Worm (Caenorhabditis elegans) whole organism, young adult: ENCODE data around the gene Y77E11A.23.
A peak's percentile ranks its signal among the peaks of the same experiment; 100 is the strongest.

Experiments used
- B0336.3 ChIP-seq: fragments of 200-800 bp; sonication (Bioruptor generic); IDR thresholded peaks from 2 replicates; pipeline ENCODE4 v1.3.6; 2022; ENCODE audit warnings: missing genetic modification characterization, missing compliant biosample characterization
- F33H1.4 ChIP-seq: fragments of 200-800 bp; sonication (Bioruptor generic); IDR thresholded peaks from 2 replicates; pipeline ENCODE4 v1.3.6; 2022; ENCODE audit warnings: missing genetic modification reagents, missing genetic modification characterization, missing compliant biosample characterization
- F39B2.1 ChIP-seq: fragments of 200-800 bp; sonication (Bioruptor generic); IDR thresholded peaks from 2 replicates; pipeline ENCODE4 v1.3.6; 2022; ENCODE audit warnings: missing genetic modification reagents, missing genetic modification characterization, missing compliant biosample characterization
- F57A8.1 ChIP-seq: fragments of 200-800 bp; sonication (Bioruptor generic); optimal IDR thresholded peaks from 2 replicates; lab custom pipeline; 2018; ENCODE audit warnings: mild to moderate bottlenecking, missing genetic modification characterization, moderate library complexity, missing compliant biosample characterization
- K11D2.4 ChIP-seq: fragments of 200-800 bp; sonication (Bioruptor generic); IDR thresholded peaks from 2 replicates; pipeline ENCODE4 v1.3.6; 2022; ENCODE audit warnings: missing genetic modification reagents, missing genetic modification characterization, missing compliant biosample characterization
- Y53G8AR.9 ChIP-seq: fragments of 200-800 bp; sonication (Bioruptor generic); conservative IDR thresholded peaks from 2 replicates; pipeline ENCODE4 v1.3.6; 2022; ENCODE audit warnings: missing genetic modification reagents, missing genetic modification characterization, missing compliant biosample characterization
- Y56A3A.18 ChIP-seq: fragments of 200-800 bp; sonication (Bioruptor generic); IDR thresholded peaks from 2 replicates; pipeline ENCODE4 v1.3.6; 2022; ENCODE audit warnings: missing genetic modification reagents, missing genetic modification characterization, missing compliant biosample characterization
- Y79H2A.3 ChIP-seq: fragments of 200-800 bp; sonication (Bioruptor generic); conservative IDR thresholded peaks from 2 replicates; pipeline ENCODE4 v1.3.6; 2022; ENCODE audit warnings: missing genetic modification reagents, missing genetic modification characterization, missing compliant biosample characterization
- Y95B8A.8 ChIP-seq: fragments of 200-800 bp; sonication (Bioruptor generic); IDR thresholded peaks from 2 replicates; pipeline ENCODE4 v1.3.6; 2022; ENCODE audit warnings: missing genetic modification reagents, missing genetic modification characterization, missing compliant biosample characterization
- ZK185.1 ChIP-seq: sonication (generic microtip); optimal IDR thresholded peaks from 2 replicates; lab custom pipeline; 2016; ENCODE audit warnings: mild to moderate bottlenecking, missing genetic modification characterization, missing compliant biosample characterization; ENCODE audit not compliant: poor library complexity, severe bottlenecking
- ama-1 ChIP-seq, 3 experiments: fragments of 150-350 bp in 1 of 3; sonication (generic microtip) in 2 of 3; optimal IDR thresholded peaks; 2 replicates each; lab custom pipeline; 2014 to 2018; ENCODE audit warnings: missing biosample characterization in 2 of 3, missing genetic modification characterization in 2 of 3, missing genetic modification reagents in 2 of 3
- cebp-1 ChIP-seq, 2 experiments: fragments of 200-800 bp in 1 of 2; sonication (Bioruptor generic) in 1 of 2; sonication (generic microtip) in 1 of 2; IDR thresholded peaks in 1 of 2; optimal IDR thresholded peaks in 1 of 2; 2 replicates each; pipeline versions ENCODE4 v1.3.6 to Lab custom; 2017 to 2022; ENCODE audit warnings: missing compliant biosample characterization in 2 of 2, missing genetic modification characterization in 2 of 2, mild to moderate bottlenecking in 1 of 2, missing genetic modification reagents in 1 of 2, moderate library complexity in 1 of 2
- cebp-2 ChIP-seq: fragments of 200-800 bp; sonication (Bioruptor generic); IDR thresholded peaks from 2 replicates; pipeline ENCODE4 v1.3.6; 2022; ENCODE audit warnings: missing genetic modification characterization, missing compliant biosample characterization
- ceh-40 ChIP-seq: fragments of 200-800 bp; sonication (Bioruptor generic); IDR thresholded peaks from 2 replicates; pipeline ENCODE4 v1.3.6; 2022; ENCODE audit warnings: missing genetic modification characterization, missing compliant biosample characterization
- chd-7 ChIP-seq: sonication (generic microtip); optimal IDR thresholded peaks from 2 replicates; lab custom pipeline; 2016; ENCODE audit warnings: mild to moderate bottlenecking, missing genetic modification characterization, moderate library complexity, missing compliant biosample characterization
- dpff-1 ChIP-seq: sonication (generic microtip); optimal IDR thresholded peaks from 2 replicates; lab custom pipeline; 2017; ENCODE audit warnings: mild to moderate bottlenecking, missing genetic modification characterization, missing compliant biosample characterization
- egrh-3 ChIP-seq: fragments of 200-800 bp; sonication (Bioruptor generic); IDR thresholded peaks from 2 replicates; pipeline ENCODE4 v1.3.6; 2022; ENCODE audit warnings: missing genetic modification reagents, missing genetic modification characterization, missing compliant biosample characterization
- fkh-3 ChIP-seq: sonication (generic microtip); optimal IDR thresholded peaks from 2 replicates; lab custom pipeline; 2016; ENCODE audit warnings: mild to moderate bottlenecking, missing genetic modification characterization, missing compliant biosample characterization
- hlh-26 ChIP-seq: fragments of 200-800 bp; sonication (Bioruptor generic); conservative IDR thresholded peaks from 2 replicates; pipeline ENCODE4 v1.3.6; 2022; ENCODE audit warnings: missing genetic modification reagents, missing genetic modification characterization, missing compliant biosample characterization
- hmg-1.2 ChIP-seq: fragments of 200-800 bp; sonication (Bioruptor generic); IDR thresholded peaks from 2 replicates; pipeline ENCODE4 v1.3.6; 2022; ENCODE audit warnings: missing genetic modification reagents, missing genetic modification characterization, missing compliant biosample characterization
- hsf-1 ChIP-seq: fragments of 200-800 bp; sonication (Bioruptor generic); IDR thresholded peaks from 2 replicates; pipeline ENCODE4 v1.3.6; 2022; ENCODE audit warnings: missing genetic modification reagents, missing genetic modification characterization, missing compliant biosample characterization
- let-607 ChIP-seq, 2 experiments: fragments of 200-800 bp in 1 of 2; sonication (Bioruptor generic) in 1 of 2; sonication (generic microtip) in 1 of 2; optimal IDR thresholded peaks; 2 replicates each; lab custom pipeline; 2016 to 2018; ENCODE audit warnings: mild to moderate bottlenecking in 2 of 2, missing compliant biosample characterization in 2 of 2, missing genetic modification characterization in 2 of 2, moderate library complexity in 2 of 2, missing genotype in 1 of 2
- lin-26 ChIP-seq: fragments of 200-800 bp; sonication (Bioruptor generic); IDR thresholded peaks from 2 replicates; pipeline ENCODE4 v1.3.6; 2022; ENCODE audit warnings: missing genetic modification reagents, missing genetic modification characterization, missing compliant biosample characterization
- lin-35 ChIP-seq, 3 experiments: fragments of 150-350 bp in 2 of 3; sonication (generic microtip) in 1 of 3; optimal IDR thresholded peaks; 2 replicates each; lab custom pipeline; 2014 to 2018; ENCODE audit warnings: missing biosample characterization in 3 of 3, missing genetic modification characterization in 3 of 3, missing genetic modification reagents in 3 of 3
- lin-40 ChIP-seq: sonication (generic microtip); optimal IDR thresholded peaks from 2 replicates; lab custom pipeline; 2016; ENCODE audit warnings: missing genetic modification characterization, mild to moderate bottlenecking, missing compliant biosample characterization, missing genotype, missing genetic modification reagents
- lsl-1 ChIP-seq: fragments of 200-800 bp; sonication (Bioruptor generic); optimal IDR thresholded peaks from 2 replicates; lab custom pipeline; 2018; ENCODE audit warnings: mild to moderate bottlenecking, missing genetic modification characterization, moderate library complexity, missing compliant biosample characterization
- mxl-1 ChIP-seq: sonication (generic microtip); optimal IDR thresholded peaks from 2 replicates; lab custom pipeline; 2016; ENCODE audit warnings: missing genetic modification characterization, missing compliant biosample characterization
- nfya-2 ChIP-seq: fragments of 200-800 bp; sonication (Bioruptor generic); IDR thresholded peaks from 2 replicates; pipeline ENCODE4 v1.3.6; 2022; ENCODE audit warnings: missing genetic modification reagents, missing genetic modification characterization, missing compliant biosample characterization
- nhr-90 ChIP-seq: sonication (generic microtip); optimal IDR thresholded peaks from 2 replicates; lab custom pipeline; 2016; ENCODE audit warnings: missing genotype, mild to moderate bottlenecking, missing genetic modification characterization, missing compliant biosample characterization
- repo-1 ChIP-seq: sonication (generic microtip); optimal IDR thresholded peaks from 2 replicates; lab custom pipeline; 2017; ENCODE audit warnings: mild to moderate bottlenecking, missing genetic modification characterization, missing compliant biosample characterization
- snpc-4 ChIP-seq, 5 experiments: fragments of 150-350 bp in 1 of 5; sonication (generic microtip) in 4 of 5; optimal IDR thresholded peaks; 2 replicates each; lab custom pipeline; 2014 to 2018; ENCODE audit warnings: missing genetic modification characterization in 5 of 5, missing biosample characterization in 3 of 5, antibody characterized with exemption in 2 of 5, mild to moderate bottlenecking in 2 of 5, missing compliant biosample characterization in 2 of 5, missing genotype in 2 of 5, moderate library complexity in 2 of 5, missing genetic modification reagents in 1 of 5
- sptf-2 ChIP-seq: fragments of 200-800 bp; sonication (Bioruptor generic); optimal IDR thresholded peaks from 2 replicates; lab custom pipeline; 2018; ENCODE audit warnings: mild to moderate bottlenecking, missing genetic modification characterization, missing compliant biosample characterization
- unc-130 ChIP-seq: sonication (generic microtip); optimal IDR thresholded peaks from 2 replicates; lab custom pipeline; 2016; ENCODE audit warnings: missing genetic modification reagents, missing genetic modification characterization, missing compliant biosample characterization
- zfh-2 ChIP-seq: fragments of 200-800 bp; sonication (Bioruptor generic); conservative IDR thresholded peaks from 2 replicates; pipeline ENCODE4 v1.3.6; 2022; ENCODE audit warnings: missing genetic modification reagents, missing genetic modification characterization, missing compliant biosample characterization
- ztf-26 ChIP-seq: sonication (generic microtip); optimal IDR thresholded peaks from 2 replicates; lab custom pipeline; 2017; ENCODE audit warnings: missing genetic modification characterization, missing compliant biosample characterization

Gene Y77E11A.23

ce11 chrIV:1460686-1461085 lies 30.5 kb upstream of the Y77E11A.23 start, which contains the start of gene col-106:
TSS of gene col-106 (minus strand) at chrIV:1460786.
- no peak for TF ChIP-seq Y79H2A.3 (GFP tag; lab: Robert Waterston, UW)
- no peak for TF ChIP-seq hmg-1.2 (GFP tag; lab: Robert Waterston, UW)
- TF ChIP-seq F39B2.1 (GFP tag; lab: Robert Waterston, UW) = no peak
- no peak for TF ChIP-seq lsl-1 (GFP tag; lab: Kevin White, UChicago)
- TF ChIP-seq, all 124 proteins: peak for 0

- TF ChIP-seq dpff-1 (tag; lab: Kevin White, UChicago) (no peak), fkh-3 (tag; lab: Kevin White, UChicago) (no peak), zfh-2 (GFP tag; lab: Robert Waterston, UW) (peak; percentile 85), egrh-3 (GFP tag; lab: Robert Waterston, UW) (peak; percentile 67; the same call in 1 of the 2 replicates), F57A8.1 (no peak), hlh-26 (GFP tag; lab: Robert Waterston, UW) (no peak), Y56A3A.18 (0 out of 2 replicates have a peak, but pooled peaks have one; percentile 35), unc-130 (GFP tag; lab: Kevin White, UChicago) (no peak), sptf-2 (GFP tag; lab: Kevin White, UChicago) (peak; percentile 11), nfya-2 (no peak), mxl-1 (tag; lab: Kevin White, UChicago) (no peak)
Observed at ce11 chrIV:1459826-1460489, 29.8 kb upstream of the Y77E11A.23 start.

- TF ChIP-seq Y95B8A.8 (0 out of 2 replicates have a peak, but pooled peaks have one; percentile 53), repo-1 (tag; lab: Kevin White, UChicago) (peak; percentile 91), zfh-2 (GFP tag; lab: Robert Waterston, UW) (no peak), Y53G8AR.9 (GFP tag; lab: Robert Waterston, UW) (peak; percentile 73), ama-1 (optimal IDR thresholded peaks at IDR 0.05; lab: Kevin White, UChicago) (peak; percentile 9), ama-1 (GFP tag; optimal IDR thresholded peaks at IDR 0.05; lab: Kevin White, UChicago) (no peak), hsf-1 (GFP tag; lab: Robert Waterston, UW) (no peak), let-607 (tag; optimal IDR thresholded peaks at IDR 0.05; lab: Kevin White, UChicago) (no peak), chd-7 (tag; lab: Kevin White, UChicago) (peak; percentile 38), cebp-1 (GFP tag; IDR thresholded peaks at IDR 0.05; lab: Robert Waterston, UW) (no peak), cebp-1 (tag; optimal IDR thresholded peaks at IDR 0.05; lab: Kevin White, UChicago) (peak; percentile 61), K11D2.4 (GFP tag; lab: Robert Waterston, UW) (0 out of 2 replicates have a peak, but pooled peaks have one; percentile 67), B0336.3 (GFP tag; lab: Robert Waterston, UW) (peak; percentile 45; the same call in 1 of the 2 replicates), lin-26 (GFP tag; lab: Robert Waterston, UW) (peak; percentile 82), ZK185.1 (tag; lab: Kevin White, UChicago) (peak; percentile 34), lin-35 (GFP tag; optimal IDR thresholded peaks at IDR 0.05; lab: Kevin White, UChicago) (peak in 1 of 3 experiments; percentile 55), snpc-4 (GFP tag; optimal IDR thresholded peaks at IDR 0.05; lab: Kevin White, UChicago) (no peak), snpc-4 (tag; optimal IDR thresholded peaks at IDR 0.05; lab: Kevin White, UChicago) (peak in 1 of 4 experiments; percentile 13), lin-40 (tag; lab: Kevin White, UChicago) (peak; percentile 49), ztf-26 (tag; lab: Kevin White, UChicago) (peak; percentile 56), ceh-40 (GFP tag; lab: Robert Waterston, UW) (no peak), nhr-90 (tag; lab: Kevin White, UChicago) (peak; percentile 54), F33H1.4 (GFP tag; lab: Robert Waterston, UW) (peak; percentile 40; the same call in 1 of the 2 replicates), cebp-2 (0 out of 2 replicates have a peak, but pooled peaks have one; percentile 29)
Observed at ce11 chrIV:1459419-1459818, 29.3 kb upstream of the Y77E11A.23 start.
